Worm (Caenorhabditis elegans) whole organism, young adult: ENCODE data around the gene C15C8.5.

Experiments
- B0035.1 ChIP-seq: sonication (generic microtip); optimal IDR thresholded peaks from 2 replicates; lab custom pipeline; 2016; ENCODE audit warnings: missing genetic modification characterization, mild to moderate bottlenecking, missing compliant biosample characterization, missing genotype, missing genetic modification reagents
- B0261.1 ChIP-seq: sonication (generic microtip); optimal IDR thresholded peaks from 2 replicates; lab custom pipeline; 2016; ENCODE audit warnings: mild to moderate bottlenecking, missing genetic modification characterization, moderate library complexity, missing compliant biosample characterization
- C06A6.2 ChIP-seq: fragments of 200-800 bp; sonication (Bioruptor generic); conservative IDR thresholded peaks from 2 replicates; pipeline ENCODE4 v1.3.6; 2022; ENCODE audit warnings: missing genetic modification characterization, missing compliant biosample characterization
- F10E7.11 ChIP-seq: sonication (generic microtip); optimal IDR thresholded peaks from 2 replicates; lab custom pipeline; 2017; ENCODE audit warnings: mild to moderate bottlenecking, missing genetic modification characterization, moderate library complexity, missing compliant biosample characterization
- F57C9.4 ChIP-seq: sonication (generic microtip); optimal IDR thresholded peaks from 2 replicates; lab custom pipeline; 2017; ENCODE audit warnings: mild to moderate bottlenecking, missing genetic modification characterization, missing compliant biosample characterization
- K12H6.12 ChIP-seq: fragments of 200-800 bp; sonication (Bioruptor generic); optimal IDR thresholded peaks from 2 replicates; lab custom pipeline; 2018; ENCODE audit warnings: mild to moderate bottlenecking, missing genetic modification characterization, missing compliant biosample characterization
- T26A5.8 ChIP-seq: sonication (generic microtip); optimal IDR thresholded peaks from 2 replicates; lab custom pipeline; 2016; ENCODE audit warnings: missing genetic modification characterization, missing compliant biosample characterization
- Y53F4B.3 ChIP-seq: fragments of 200-800 bp; sonication (Bioruptor generic); IDR thresholded peaks from 2 replicates; pipeline ENCODE4 v1.3.6; 2022; ENCODE audit warnings: missing genetic modification reagents, missing genetic modification characterization, missing compliant biosample characterization
- Y56A3A.18 ChIP-seq: fragments of 200-800 bp; sonication (Bioruptor generic); IDR thresholded peaks from 2 replicates; pipeline ENCODE4 v1.3.6; 2022; ENCODE audit warnings: missing genetic modification reagents, missing genetic modification characterization, missing compliant biosample characterization
- ZK185.1 ChIP-seq: sonication (generic microtip); optimal IDR thresholded peaks from 2 replicates; lab custom pipeline; 2016; ENCODE audit warnings: mild to moderate bottlenecking, missing genetic modification characterization, missing compliant biosample characterization; ENCODE audit not compliant: poor library complexity, severe bottlenecking
- akir-1 ChIP-seq: fragments of 200-800 bp; sonication (Bioruptor generic); optimal IDR thresholded peaks from 2 replicates; lab custom pipeline; 2018; ENCODE audit warnings: mild to moderate bottlenecking, missing genetic modification characterization, moderate library complexity, missing compliant biosample characterization
- ama-1 ChIP-seq, 3 experiments: fragments of 150-350 bp in 1 of 3; sonication (generic microtip) in 2 of 3; optimal IDR thresholded peaks; 2 replicates each; lab custom pipeline; 2014 to 2018; ENCODE audit warnings: missing biosample characterization in 2 of 3, missing genetic modification characterization in 2 of 3, missing genetic modification reagents in 2 of 3
- aptf-2 ChIP-seq: fragments of 200-800 bp; sonication (Bioruptor generic); conservative IDR thresholded peaks from 2 replicates; pipeline ENCODE4 v1.3.6; 2022; ENCODE audit warnings: missing genetic modification reagents, missing genetic modification characterization, missing compliant biosample characterization
- ccch-3 ChIP-seq: fragments of 200-800 bp; sonication (Bioruptor generic); optimal IDR thresholded peaks from 2 replicates; lab custom pipeline; 2018; ENCODE audit warnings: mild to moderate bottlenecking, missing genetic modification characterization, missing compliant biosample characterization
- cebp-2 ChIP-seq: fragments of 200-800 bp; sonication (Bioruptor generic); IDR thresholded peaks from 2 replicates; pipeline ENCODE4 v1.3.6; 2022; ENCODE audit warnings: missing genetic modification characterization, missing compliant biosample characterization
- ceh-27 ChIP-seq: fragments of 200-800 bp; sonication (Bioruptor generic); optimal IDR thresholded peaks from 2 replicates; lab custom pipeline; 2018; ENCODE audit warnings: mild to moderate bottlenecking, missing genetic modification characterization, moderate library complexity, missing compliant biosample characterization
- ceh-58 ChIP-seq: fragments of 200-800 bp; sonication (Bioruptor generic); IDR thresholded peaks from 2 replicates; pipeline ENCODE4 v1.3.6; 2022; ENCODE audit warnings: missing genetic modification characterization, missing compliant biosample characterization
- chd-7 ChIP-seq: sonication (generic microtip); optimal IDR thresholded peaks from 2 replicates; lab custom pipeline; 2016; ENCODE audit warnings: mild to moderate bottlenecking, missing genetic modification characterization, moderate library complexity, missing compliant biosample characterization
- die-1 ChIP-seq: sonication (generic microtip); optimal IDR thresholded peaks from 2 replicates; lab custom pipeline; 2016; ENCODE audit warnings: missing genotype, mild to moderate bottlenecking, missing genetic modification characterization, missing compliant biosample characterization
- dox-1 ChIP-seq: fragments of 200-800 bp; sonication (Bioruptor generic); IDR thresholded peaks from 2 replicates; pipeline ENCODE4 v1.3.6; 2022; ENCODE audit warnings: missing genetic modification reagents, missing genetic modification characterization, missing compliant biosample characterization
- efl-1 ChIP-seq: fragments of 150-350 bp; optimal IDR thresholded peaks from 2 replicates; lab custom pipeline; 2014; ENCODE audit warnings: missing biosample characterization, missing genetic modification reagents, missing genetic modification characterization
- egl-18 ChIP-seq: fragments of 200-800 bp; sonication (Bioruptor generic); IDR thresholded peaks from 2 replicates; pipeline ENCODE4 v1.3.6; 2022; ENCODE audit warnings: missing genetic modification reagents, missing genetic modification characterization, missing compliant biosample characterization
- egrh-3 ChIP-seq: fragments of 200-800 bp; sonication (Bioruptor generic); IDR thresholded peaks from 2 replicates; pipeline ENCODE4 v1.3.6; 2022; ENCODE audit warnings: missing genetic modification reagents, missing genetic modification characterization, missing compliant biosample characterization
- hmg-1.2 ChIP-seq: fragments of 200-800 bp; sonication (Bioruptor generic); IDR thresholded peaks from 2 replicates; pipeline ENCODE4 v1.3.6; 2022; ENCODE audit warnings: missing genetic modification reagents, missing genetic modification characterization, missing compliant biosample characterization
- lag-1 ChIP-seq: fragments of 200-800 bp; sonication (Bioruptor generic); IDR thresholded peaks from 2 replicates; pipeline ENCODE4 v1.3.6; 2022; ENCODE audit warnings: missing genetic modification reagents, missing genetic modification characterization, missing compliant biosample characterization
- let-526 ChIP-seq: fragments of 200-800 bp; sonication (Bioruptor generic); IDR thresholded peaks from 2 replicates; pipeline ENCODE4 v1.3.6; 2022; ENCODE audit warnings: missing genetic modification reagents, missing genetic modification characterization, missing compliant biosample characterization
- lin-26 ChIP-seq: fragments of 200-800 bp; sonication (Bioruptor generic); IDR thresholded peaks from 2 replicates; pipeline ENCODE4 v1.3.6; 2022; ENCODE audit warnings: missing genetic modification reagents, missing genetic modification characterization, missing compliant biosample characterization
- lir-1 ChIP-seq: fragments of 200-800 bp; sonication (Bioruptor generic); conservative IDR thresholded peaks from 2 replicates; pipeline ENCODE4 v1.3.6; 2022; ENCODE audit warnings: missing genetic modification reagents, missing genetic modification characterization, missing compliant biosample characterization
- lsy-27 ChIP-seq: sonication (generic microtip); optimal IDR thresholded peaks from 2 replicates; lab custom pipeline; 2017; ENCODE audit warnings: missing genetic modification characterization, mild to moderate bottlenecking, missing compliant biosample characterization, antibody characterized with exemption, missing genotype, borderline replicate concordance; ENCODE audit not compliant: insufficient read depth
- madf-10 ChIP-seq: sonication (generic microtip); optimal IDR thresholded peaks from 2 replicates; lab custom pipeline; 2016; ENCODE audit warnings: mild to moderate bottlenecking, missing genetic modification characterization, missing compliant biosample characterization
- madf-8 ChIP-seq: fragments of 200-800 bp; sonication (Bioruptor generic); conservative IDR thresholded peaks from 2 replicates; pipeline ENCODE4 v1.3.6; 2022; ENCODE audit warnings: missing genetic modification reagents, missing genetic modification characterization, missing compliant biosample characterization
- mel-28 ChIP-seq: sonication (generic microtip); optimal IDR thresholded peaks from 2 replicates; lab custom pipeline; 2016; ENCODE audit warnings: borderline replicate concordance, mild to moderate bottlenecking, missing genetic modification characterization, missing compliant biosample characterization
- mxl-1 ChIP-seq: sonication (generic microtip); optimal IDR thresholded peaks from 2 replicates; lab custom pipeline; 2016; ENCODE audit warnings: missing genetic modification characterization, missing compliant biosample characterization
- pbrm-1 ChIP-seq: fragments of 200-800 bp; sonication (Bioruptor generic); IDR thresholded peaks from 2 replicates; pipeline ENCODE4 v1.3.6; 2022; ENCODE audit warnings: missing genetic modification reagents, missing genetic modification characterization, missing compliant biosample characterization
- pha-4 ChIP-seq: fragments of 150-350 bp; sonication (generic microtip); optimal IDR thresholded peaks from 2 replicates; lab custom pipeline; 2014; ENCODE audit warnings: missing biosample characterization, missing genetic modification reagents, missing genetic modification characterization
- rcor-1 ChIP-seq: fragments of 200-800 bp; sonication (Bioruptor generic); IDR thresholded peaks from 2 replicates; pipeline ENCODE4 v1.3.6; 2022; ENCODE audit warnings: missing genetic modification reagents, missing genetic modification characterization, missing compliant biosample characterization
- rec-8 ChIP-seq, 2 experiments: sonication (generic microtip); optimal IDR thresholded peaks; 2 replicates each; lab custom pipeline; 2016; ENCODE audit warnings: mild to moderate bottlenecking in 2 of 2, missing genetic modification characterization in 2 of 2, missing genetic modification reagents in 2 of 2, missing genotype in 2 of 2, missing biosample characterization in 1 of 2, missing compliant biosample characterization in 1 of 2, moderate library complexity in 1 of 2
- snpc-1.1 ChIP-seq: sonication (generic microtip); optimal IDR thresholded peaks from 2 replicates; lab custom pipeline; 2017; ENCODE audit warnings: missing genetic modification characterization, mild to moderate bottlenecking, missing compliant biosample characterization, antibody characterized with exemption, moderate library complexity, missing genotype, missing genetic modification reagents; ENCODE audit not compliant: insufficient read depth
- snpc-1.3 ChIP-seq: sonication (generic microtip); optimal IDR thresholded peaks from 2 replicates; lab custom pipeline; 2017; ENCODE audit warnings: missing genetic modification characterization, mild to moderate bottlenecking, missing compliant biosample characterization, antibody characterized with exemption, moderate library complexity, missing genotype, missing genetic modification reagents; ENCODE audit not compliant: insufficient read depth
- snpc-4 ChIP-seq, 5 experiments: fragments of 150-350 bp in 1 of 5; sonication (generic microtip) in 4 of 5; optimal IDR thresholded peaks; 2 replicates each; lab custom pipeline; 2014 to 2018; ENCODE audit warnings: missing genetic modification characterization in 5 of 5, missing biosample characterization in 3 of 5, antibody characterized with exemption in 2 of 5, mild to moderate bottlenecking in 2 of 5, missing compliant biosample characterization in 2 of 5, missing genotype in 2 of 5, moderate library complexity in 2 of 5, missing genetic modification reagents in 1 of 5
- unc-130 ChIP-seq: sonication (generic microtip); optimal IDR thresholded peaks from 2 replicates; lab custom pipeline; 2016; ENCODE audit warnings: missing genetic modification reagents, missing genetic modification characterization, missing compliant biosample characterization
- unc-62 ChIP-seq: fragments of 150-350 bp; optimal IDR thresholded peaks from 2 replicates; lab custom pipeline; 2014; ENCODE audit warnings: missing biosample characterization, missing genetic modification reagents, missing genetic modification characterization
- zfh-2 ChIP-seq: fragments of 200-800 bp; sonication (Bioruptor generic); conservative IDR thresholded peaks from 2 replicates; pipeline ENCODE4 v1.3.6; 2022; ENCODE audit warnings: missing genetic modification reagents, missing genetic modification characterization, missing compliant biosample characterization
- ztf-25 ChIP-seq: fragments of 200-800 bp; sonication (Bioruptor generic); IDR thresholded peaks from 2 replicates; pipeline ENCODE4 v1.3.6; 2022; ENCODE audit warnings: missing genetic modification reagents, missing genetic modification characterization, missing compliant biosample characterization
- ztf-26 ChIP-seq: sonication (generic microtip); optimal IDR thresholded peaks from 2 replicates; lab custom pipeline; 2017; ENCODE audit warnings: missing genetic modification characterization, missing compliant biosample characterization
- ztf-28 ChIP-seq: fragments of 200-800 bp; sonication (Bioruptor generic); IDR thresholded peaks from 2 replicates; pipeline ENCODE4 v1.3.6; 2022; ENCODE audit warnings: missing genetic modification reagents, missing genetic modification characterization, missing compliant biosample characterization
- ztf-3 ChIP-seq: fragments of 200-800 bp; sonication (Bioruptor generic); optimal IDR thresholded peaks from 2 replicates; lab custom pipeline; 2018; ENCODE audit warnings: mild to moderate bottlenecking, missing genetic modification characterization, missing compliant biosample characterization

The C15C8.5 gene

ce11 chrV:12728062-12728665 lies 19.6 kb upstream of the C15C8.5 start, which contains the start of the genes rpl-28 and mrpl-49 (continued):
- TF ChIP-seq ZK185.1 (tag; lab: Kevin White, UChicago) (peak; percentile 44), unc-130 (GFP tag; lab: Kevin White, UChicago) (no peak), ama-1 (optimal IDR thresholded peaks at IDR 0.05; lab: Kevin White, UChicago) (no peak), ama-1 (GFP tag; optimal IDR thresholded peaks at IDR 0.05; lab: Kevin White, UChicago) (no peak), ccch-3 (GFP tag; lab: Kevin White, UChicago) (no peak), chd-7 (no peak), cebp-2 (no peak), egl-18 (GFP tag; lab: Robert Waterston, UW) (no peak), F10E7.11 (tag; lab: Kevin White, UChicago) (no peak), Y56A3A.18 (GFP tag; lab: Robert Waterston, UW) (no peak), ztf-25 (GFP tag; lab: Robert Waterston, UW) (no peak), let-526 (GFP tag; lab: Robert Waterston, UW) (no peak), lag-1 (GFP tag; lab: Robert Waterston, UW) (no peak), ztf-26 (peak; percentile 21), snpc-1.1 (tag; lab: Kevin White, UChicago) (no peak), Y53F4B.3 (GFP tag; lab: Robert Waterston, UW) (no peak), C06A6.2 (GFP tag; lab: Robert Waterston, UW) (no peak), lir-1 (GFP tag; lab: Robert Waterston, UW) (no peak), pha-4 (no peak), madf-8 (0 out of 2 replicates have a peak, but pooled peaks have one; percentile 4), rcor-1 (GFP tag; lab: Robert Waterston, UW) (no peak), lin-26 (GFP tag; lab: Robert Waterston, UW) (no peak), mel-28 (tag; lab: Kevin White, UChicago) (no peak), snpc-1.3 (tag; lab: Kevin White, UChicago) (no peak), ztf-28 (no peak), mxl-1 (tag; lab: Kevin White, UChicago) (no peak), snpc-4 (GFP tag; optimal IDR thresholded peaks at IDR 0.05; lab: Kevin White, UChicago) (no peak), snpc-4 (tag; optimal IDR thresholded peaks at IDR 0.05; lab: Kevin White, UChicago) (peak in 3 of 4 experiments; percentile 28 to 81 (median 32)), T26A5.8 (tag; lab: Kevin White, UChicago) (no peak), aptf-2 (GFP tag; lab: Robert Waterston, UW) (no peak), zfh-2 (GFP tag; lab: Robert Waterston, UW) (no peak), dox-1 (GFP tag; lab: Robert Waterston, UW) (peak; percentile 64), F57C9.4 (tag; lab: Kevin White, UChicago) (no peak), efl-1 (GFP tag; lab: Kevin White, UChicago) (peak; percentile 23), B0035.1 (tag; lab: Kevin White, UChicago) (no peak), ceh-58 (GFP tag; lab: Robert Waterston, UW) (no peak), hmg-1.2 (GFP tag; lab: Robert Waterston, UW) (peak; percentile 52), ceh-27 (GFP tag; lab: Kevin White, UChicago) (peak; percentile 34), pbrm-1 (GFP tag; lab: Robert Waterston, UW) (no peak), B0261.1 (no peak), rec-8 (tag; optimal IDR thresholded peaks at IDR 0.05; lab: Kevin White, UChicago) (no peak), madf-10 (tag; lab: Kevin White, UChicago) (no peak), unc-62 (GFP tag; lab: Kevin White, UChicago) (no peak), akir-1 (GFP tag; lab: Kevin White, UChicago) (no peak), ztf-3 (GFP tag; lab: Kevin White, UChicago) (no peak), lsy-27 (no peak), egrh-3 (GFP tag; lab: Robert Waterston, UW) (no peak), K12H6.12 (tag; lab: Kevin White, UChicago) (peak; percentile 5), die-1 (tag; lab: Kevin White, UChicago) (no peak)
